Worm (Caenorhabditis elegans) whole organism, L2 larva: ENCODE measurements around the gene T20D3.5.

ENCODE experiments used
- ama-1 ChIP-seq: fragments of 150-350 bp; optimal IDR thresholded peaks from 2 replicates; lab custom pipeline; 2018; ENCODE audit warnings: inconsistent platforms
- egl-27 ChIP-seq: sonication (generic microtip); optimal IDR thresholded peaks from 3 replicates; lab custom pipeline; 2017; ENCODE audit warnings: missing biosample characterization, missing genetic modification reagents, missing genetic modification characterization
- fos-1 ChIP-seq: fragments of 150-350 bp; optimal IDR thresholded peaks from 2 replicates; lab custom pipeline; 2014; ENCODE audit warnings: missing biosample characterization, missing genetic modification characterization
- lsy-2 ChIP-seq, 2 experiments: fragments of 150-350 bp in 1 of 2; sonication (generic microtip) in 1 of 2; optimal IDR thresholded peaks; 2 replicates each; lab custom pipeline; 2014 to 2017; ENCODE audit warnings: missing biosample characterization in 2 of 2, missing genetic modification characterization in 2 of 2
- mdl-1 ChIP-seq, 2 experiments: fragments of 150-350 bp in 1 of 2; sonication (generic microtip) in 1 of 2; optimal IDR thresholded peaks; 2 replicates each; lab custom pipeline; 2017; ENCODE audit warnings: missing biosample characterization in 2 of 2, missing genetic modification characterization in 2 of 2
- nhr-10 ChIP-seq: sonication (generic microtip); optimal IDR thresholded peaks from 2 replicates; lab custom pipeline; 2017; ENCODE audit warnings: missing biosample characterization, missing genetic modification characterization
- unc-39 ChIP-seq: fragments of 150-350 bp; optimal IDR thresholded peaks from 2 replicates; lab custom pipeline; 2014; ENCODE audit warnings: missing biosample characterization, missing genetic modification characterization
- ztf-11 ChIP-seq: sonication (generic microtip); optimal IDR thresholded peaks from 2 replicates; lab custom pipeline; 2017; ENCODE audit warnings: missing biosample characterization, missing genetic modification characterization

ce11 chrIV:9319080-9319479, 17.8 kb upstream of the T20D3.5 start, which contains the start of the genes F49C12.11 and nemt-1:
- no peak for TF ChIP-seq ztf-11
- no peak for TF ChIP-seq fos-1 (tag; lab: Kevin White, UChicago)
- no peak for TF ChIP-seq egl-27 (tag; lab: Kevin White, UChicago)
- no peak for TF ChIP-seq lsy-2 (tag; optimal IDR thresholded peaks at IDR 0.05; lab: Kevin White, UChicago)
- no peak for TF ChIP-seq ama-1 (lab: Kevin White, UChicago)
- TF ChIP-seq mdl-1 (tag; optimal IDR thresholded peaks at IDR 0.05; lab: Kevin White, UChicago): no peak
- no peak for TF ChIP-seq unc-39 (tag; lab: Kevin White, UChicago)
- no peak for TF ChIP-seq nhr-10 (tag; lab: Kevin White, UChicago)
